Fruit fly (Drosophila melanogaster) whole organism, embryonic: Measurements from ENCODE around the gene dj-1beta.

Experiments used
- Asciz ChIP-seq: fragments of 200-800 bp; sonication (Bioruptor generic); optimal IDR thresholded peaks from 2 replicates; lab custom pipeline; 2017; ENCODE audit warnings: missing biosample characterization, mild to moderate bottlenecking, missing genetic modification characterization, missing genetic modification reagents
- CG11398 ChIP-seq: fragments of 200-800 bp; sonication (Bioruptor generic); optimal IDR thresholded peaks from 2 replicates; lab custom pipeline; 2016; ENCODE audit warnings: missing biosample characterization, missing genetic modification characterization
- CG11456 ChIP-seq: fragments of 200-800 bp; sonication (Bioruptor generic); IDR thresholded peaks from 3 replicates; pipeline ENCODE4 v1.3.6; 2022; ENCODE audit warnings: missing biosample characterization, missing genetic modification characterization
- CG14014 ChIP-seq: fragments of 200-800 bp; sonication (Bioruptor generic); IDR thresholded peaks from 2 replicates; pipeline ENCODE4 v1.3.6; 2022; ENCODE audit warnings: missing biosample characterization, missing genetic modification characterization
- CG14965 ChIP-seq: fragments of 200-800 bp; sonication (Bioruptor generic); optimal IDR thresholded peaks from 2 replicates; lab custom pipeline; 2016; ENCODE audit warnings: missing biosample characterization, missing genetic modification characterization, borderline replicate concordance
- CG15269 ChIP-seq: fragments of 200-800 bp; sonication (Bioruptor generic); optimal IDR thresholded peaks from 2 replicates; lab custom pipeline; 2018; ENCODE audit warnings: missing biosample characterization, mild to moderate bottlenecking, missing genetic modification characterization, moderate library complexity
- CG16813 ChIP-seq: fragments of 200-800 bp; sonication (Bioruptor generic); IDR thresholded peaks from 3 replicates; pipeline ENCODE4 v1.3.6; 2022; ENCODE audit warnings: missing biosample characterization, missing genetic modification characterization; ENCODE audit not compliant: partially characterized antibody
- CG17568 ChIP-seq: fragments of 200-800 bp; sonication (Bioruptor generic); optimal IDR thresholded peaks from 2 replicates; lab custom pipeline; 2018; ENCODE audit warnings: missing biosample characterization, mild to moderate bottlenecking, missing genetic modification characterization, moderate library complexity
- CG17912 ChIP-seq: fragments of 200-800 bp; sonication (Bioruptor generic); optimal IDR thresholded peaks from 2 replicates; lab custom pipeline; 2018; ENCODE audit warnings: missing biosample characterization, mild to moderate bottlenecking, missing genetic modification characterization
- CG18476 ChIP-seq: fragments of 200-800 bp; sonication (Bioruptor generic); optimal IDR thresholded peaks from 2 replicates; lab custom pipeline; 2016; ENCODE audit warnings: missing biosample characterization, mild to moderate bottlenecking, missing genetic modification characterization
- CG31224 ChIP-seq: fragments of 200-800 bp; sonication (Bioruptor generic); IDR thresholded peaks from 2 replicates; pipeline ENCODE4 v1.3.6; 2022; ENCODE audit warnings: missing biosample characterization, missing genetic modification characterization
- CG3163 ChIP-seq: fragments of 200-800 bp; sonication (Bioruptor generic); optimal IDR thresholded peaks from 3 replicates; lab custom pipeline; 2016; ENCODE audit warnings: missing biosample characterization, missing genetic modification characterization
- CG3995 ChIP-seq: fragments of 200-800 bp; sonication (Bioruptor generic); optimal IDR thresholded peaks from 3 replicates; lab custom pipeline; 2016; ENCODE audit warnings: missing biosample characterization, missing genetic modification characterization
- CG6791 ChIP-seq: fragments of 200-800 bp; sonication (Bioruptor generic); IDR thresholded peaks from 3 replicates; pipeline ENCODE4 v1.3.6; 2022; ENCODE audit warnings: missing biosample characterization, missing genetic modification characterization; ENCODE audit not compliant: partially characterized antibody
- CG7372 ChIP-seq: fragments of 200-800 bp; sonication (Bioruptor generic); IDR thresholded peaks from 2 replicates; pipeline ENCODE4 v1.3.6; 2022; ENCODE audit warnings: missing biosample characterization, missing genetic modification characterization
- CG8924 ChIP-seq: fragments of 200-800 bp; optimal IDR thresholded peaks from 3 replicates; lab custom pipeline; 2019; ENCODE audit warnings: missing biosample characterization, mild to moderate bottlenecking, missing genetic modification characterization, moderate library complexity
- CoRest ChIP-seq: fragments of 200-800 bp; sonication (Bioruptor generic); optimal IDR thresholded peaks from 3 replicates; lab custom pipeline; 2018; ENCODE audit warnings: missing biosample characterization, mild to moderate bottlenecking, missing genetic modification characterization, moderate library complexity
- Deaf1 ChIP-seq: fragments of 200-800 bp; optimal IDR thresholded peaks from 3 replicates; lab custom pipeline; 2019; ENCODE audit warnings: missing biosample characterization, mild to moderate bottlenecking, missing genetic modification characterization, moderate library complexity
- Dll ChIP-seq: fragments of 200-800 bp; sonication (Bioruptor generic); IDR thresholded peaks from 4 replicates; pipeline ENCODE4 v1.3.6; 2022; ENCODE audit warnings: missing biosample characterization, missing genetic modification characterization; ENCODE audit not compliant: partially characterized antibody
- Dref ChIP-seq: fragments of 200-800 bp; sonication (Bioruptor generic); IDR thresholded peaks from 2 replicates; pipeline ENCODE4 v1.3.6; 2022; ENCODE audit warnings: missing biosample characterization, missing genetic modification characterization
- Ets65A ChIP-seq: fragments of 200-800 bp; sonication (Bioruptor generic); peaks from one replicate; lab custom pipeline; 2016; ENCODE audit warnings: missing biosample characterization, missing genetic modification characterization
- Hand ChIP-seq: fragments of 200-800 bp; sonication (Bioruptor generic); optimal IDR thresholded peaks from 2 replicates; lab custom pipeline; 2017; ENCODE audit warnings: mild to moderate bottlenecking, missing biosample characterization, missing genetic modification reagents, missing genetic modification characterization
- Hr39 ChIP-seq: fragments of >200 bp; optimal IDR thresholded peaks from 2 replicates; lab custom pipeline; 2017
- MTF-1 ChIP-seq: fragments of 200-800 bp; sonication (Bioruptor generic); optimal IDR thresholded peaks from 2 replicates; lab custom pipeline; 2018; ENCODE audit warnings: missing biosample characterization, mild to moderate bottlenecking, missing genetic modification characterization, borderline replicate concordance
- Mad ChIP-seq: fragments of 200-800 bp; sonication (Bioruptor generic); optimal IDR thresholded peaks from 2 replicates; lab custom pipeline; 2016; ENCODE audit warnings: missing biosample characterization, missing genetic modification characterization
- Med ChIP-seq: fragments of 200-800 bp; sonication (Bioruptor generic); peaks from one replicate; lab custom pipeline; 2016; ENCODE audit warnings: missing biosample characterization, missing genetic modification characterization, mild to moderate bottlenecking, inconsistent platforms, moderate library complexity
- Nf-YA ChIP-seq: fragments of 200-800 bp; sonication (Bioruptor generic); IDR thresholded peaks from 2 replicates; pipeline ENCODE4 v1.3.6; 2022; ENCODE audit warnings: missing biosample characterization, missing genetic modification characterization
- NfI ChIP-seq: fragments of 200-800 bp; sonication (Bioruptor generic); optimal IDR thresholded peaks from 3 replicates; lab custom pipeline; 2018; ENCODE audit warnings: missing biosample characterization, mild to moderate bottlenecking, missing genetic modification characterization, moderate library complexity
- Opbp ChIP-seq: fragments of 200-800 bp; sonication (Bioruptor generic); IDR thresholded peaks from 3 replicates; pipeline ENCODE4 v1.3.6; 2022; ENCODE audit warnings: missing biosample characterization, missing genetic modification characterization; ENCODE audit not compliant: partially characterized antibody
- Sin3A ChIP-seq: fragments of >200 bp; optimal IDR thresholded peaks from 2 replicates; lab custom pipeline; 2018
- abd-A ChIP-seq: fragments of 200-800 bp; sonication (Bioruptor generic); optimal IDR thresholded peaks from 3 replicates; lab custom pipeline; 2019; ENCODE audit warnings: missing biosample characterization, mild to moderate bottlenecking, missing genetic modification characterization, moderate library complexity
- az2 ChIP-seq: fragments of 200-800 bp; sonication (Bioruptor generic); optimal IDR thresholded peaks from 3 replicates; lab custom pipeline; 2016; ENCODE audit warnings: missing biosample characterization, missing genetic modification characterization
- bigmax ChIP-seq: fragments of 200-800 bp; sonication (Bioruptor generic); optimal IDR thresholded peaks from 2 replicates; lab custom pipeline; 2018; ENCODE audit warnings: missing biosample characterization, mild to moderate bottlenecking, missing genetic modification characterization
- chinmo ChIP-seq: fragments of 200-800 bp; sonication (Bioruptor generic); IDR thresholded peaks from 4 replicates; pipeline ENCODE4 v1.3.6; 2022; ENCODE audit warnings: missing biosample characterization, missing genetic modification characterization; ENCODE audit not compliant: partially characterized antibody
- da ChIP-seq: fragments of 200-800 bp; sonication (Bioruptor generic); optimal IDR thresholded peaks from 2 replicates; lab custom pipeline; 2016; ENCODE audit warnings: missing biosample characterization, missing genetic modification characterization
- dmrt99B ChIP-seq: fragments of 200-800 bp; sonication (Bioruptor generic); optimal IDR thresholded peaks from 2 replicates; lab custom pipeline; 2018; ENCODE audit warnings: missing biosample characterization, mild to moderate bottlenecking, missing genetic modification characterization, moderate library complexity
- fd64A ChIP-seq: fragments of 200-800 bp; sonication (Bioruptor generic); optimal IDR thresholded peaks from 3 replicates; lab custom pipeline; 2018; ENCODE audit warnings: missing biosample characterization, mild to moderate bottlenecking, missing genetic modification characterization
- gro ChIP-seq: fragments of 200-800 bp; sonication (Bioruptor generic); optimal IDR thresholded peaks from 2 replicates; lab custom pipeline; 2016; ENCODE audit warnings: missing biosample characterization, missing genetic modification characterization
- knrl ChIP-seq: fragments of 200-800 bp; sonication (Bioruptor generic); IDR thresholded peaks from 3 replicates; pipeline ENCODE4 v1.3.6; 2022; ENCODE audit warnings: missing biosample characterization, missing genetic modification characterization; ENCODE audit not compliant: partially characterized antibody
- lov ChIP-seq, 2 experiments: fragments of 200-800 bp in 1 of 2; fragments of >200 bp in 1 of 2; sonication (Bioruptor generic) in 1 of 2; IDR thresholded peaks in 1 of 2; optimal IDR thresholded peaks in 1 of 2; 2 replicates in 1 of 2; 3 replicates in 1 of 2; pipeline versions ENCODE4 v1.3.6 to Lab custom; 2017 to 2022; ENCODE audit warnings: missing biosample characterization in 1 of 2, missing genetic modification characterization in 1 of 2
- mam ChIP-seq: fragments of 200-800 bp; sonication (Bioruptor generic); optimal IDR thresholded peaks from 3 replicates; lab custom pipeline; 2016; ENCODE audit warnings: missing biosample characterization, missing genetic modification characterization
- mirr ChIP-seq: fragments of 200-800 bp; sonication (Bioruptor generic); optimal IDR thresholded peaks from 3 replicates; lab custom pipeline; 2018; ENCODE audit warnings: missing biosample characterization, mild to moderate bottlenecking, missing genetic modification characterization
- nau ChIP-seq: fragments of 200-800 bp; sonication (Bioruptor generic); optimal IDR thresholded peaks from 3 replicates; lab custom pipeline; 2017; ENCODE audit warnings: missing biosample characterization, mild to moderate bottlenecking, missing genetic modification characterization, missing genetic modification reagents
- ro ChIP-seq: fragments of 200-800 bp; sonication (Bioruptor generic); IDR thresholded peaks from 2 replicates; pipeline ENCODE4 v1.3.6; 2022; ENCODE audit warnings: missing biosample characterization, missing genetic modification characterization
- sim ChIP-seq: fragments of 200-800 bp; sonication (Bioruptor generic); IDR thresholded peaks from 2 replicates; pipeline ENCODE4 v1.3.6; 2022; ENCODE audit warnings: missing biosample characterization, missing genetic modification characterization
- stc ChIP-seq: fragments of 200-800 bp; sonication (Bioruptor generic); IDR thresholded peaks from 2 replicates; pipeline ENCODE4 v1.3.6; 2022; ENCODE audit warnings: missing biosample characterization, missing genetic modification characterization
- twi ChIP-seq: fragments of 200-800 bp; optimal IDR thresholded peaks from 2 replicates; lab custom pipeline; 2019; ENCODE audit warnings: missing biosample characterization, mild to moderate bottlenecking, missing genetic modification characterization, moderate library complexity
- vvl ChIP-seq: fragments of 200-800 bp; sonication (Bioruptor generic); IDR thresholded peaks from 2 replicates; pipeline ENCODE4 v1.3.6; 2022; ENCODE audit warnings: missing biosample characterization, missing genetic modification characterization
- wor ChIP-seq: fragments of 200-800 bp; sonication (Bioruptor generic); IDR thresholded peaks from 2 replicates; pipeline ENCODE4 v1.3.6; 2022; ENCODE audit warnings: missing biosample characterization, missing genetic modification characterization
- z ChIP-seq: fragments of 200-800 bp; sonication (Bioruptor generic); IDR thresholded peaks from 3 replicates; pipeline ENCODE4 v1.3.6; 2022; ENCODE audit warnings: missing biosample characterization, missing genetic modification characterization
- zen ChIP-seq: fragments of 200-800 bp; sonication (Bioruptor generic); optimal IDR thresholded peaks from 3 replicates; lab custom pipeline; 2018; ENCODE audit warnings: missing biosample characterization, mild to moderate bottlenecking, missing genetic modification characterization, moderate library complexity

Gene dj-1beta

dm6 chr3R:30764121-30764520, 42.8 kb upstream of the dj-1beta start (continued):
- no peak for TF ChIP-seq mirr
- no peak for TF ChIP-seq Med
- TF ChIP-seq az2 (GFP tag; lab: Kevin White, UChicago), result no peak
- no peak for TF ChIP-seq sim (GFP tag; lab: Robert Waterston, UW)
- no peak for TF ChIP-seq CG3163 (GFP tag; lab: Kevin White, UChicago)
- TF ChIP-seq CG17568, result no peak
- no peak for TF ChIP-seq mam
- no peak for TF ChIP-seq CG14965 (GFP tag; lab: Kevin White, UChicago)
- TF ChIP-seq Ets65A (GFP tag; lab: Kevin White, UChicago), result no peak
- no peak for TF ChIP-seq CG15269 (tag; lab: Kevin White, UChicago)
- no peak for TF ChIP-seq CG11456 (GFP tag; lab: Robert Waterston, UW)
- peak; percentile 85 for TF ChIP-seq abd-A (tag; lab: Kevin White, UChicago)
- TF ChIP-seq CG16813 (GFP tag; lab: Robert Waterston, UW), result no peak
- no peak for TF ChIP-seq ro
- TF ChIP-seq Deaf1 (tag; lab: Kevin White, UChicago), result peak; percentile 44
- peak; percentile 82 for TF ChIP-seq twi (tag; lab: Kevin White, UChicago)
- TF ChIP-seq CG3995, result no peak
- TF ChIP-seq chinmo, result no peak; the same call in 2 of the 4 replicates
- no peak for TF ChIP-seq CG6791 (GFP tag; lab: Robert Waterston, UW)
- no peak for TF ChIP-seq Mad (GFP tag; lab: Kevin White, UChicago)
- no peak for TF ChIP-seq Hr39 (lab: Kevin White, UChicago)
- TF ChIP-seq dmrt99B (tag; lab: Kevin White, UChicago), result no peak
- no peak for TF ChIP-seq Dll (GFP tag; lab: Robert Waterston, UW)
- TF ChIP-seq da (GFP tag; lab: Kevin White, UChicago), result no peak
- peak; percentile 56 for TF ChIP-seq CoRest
- TF ChIP-seq fd64A (GFP tag; lab: Kevin White, UChicago), result no peak
- no peak for TF ChIP-seq CG11398 (GFP tag; lab: Kevin White, UChicago)
- TF ChIP-seq CG17912 (GFP tag; lab: Kevin White, UChicago), result no peak
- TF ChIP-seq Sin3A (lab: Kevin White, UChicago), result no peak
- no peak for TF ChIP-seq stc (GFP tag; lab: Robert Waterston, UW)
- no peak for TF ChIP-seq Asciz
- TF ChIP-seq bigmax (GFP tag; lab: Kevin White, UChicago), result no peak
- no peak for TF ChIP-seq wor (GFP tag; lab: Robert Waterston, UW)
- peak; percentile 89 for TF ChIP-seq zen
- TF ChIP-seq Hand (GFP tag; lab: Kevin White, UChicago), result no peak
- no peak for TF ChIP-seq CG31224
- TF ChIP-seq CG14014, result no peak
- TF ChIP-seq lov (optimal IDR thresholded peaks at IDR 0.05; lab: Kevin White, UChicago), result no peak
- TF ChIP-seq lov (GFP tag; IDR thresholded peaks at IDR 0.05; lab: Robert Waterston, UW), result no peak
- no peak for TF ChIP-seq MTF-1
- TF ChIP-seq NfI (GFP tag; lab: Kevin White, UChicago), result no peak
- no peak for TF ChIP-seq CG7372 (GFP tag; lab: Robert Waterston, UW)
- no peak for TF ChIP-seq CG8924 (tag; lab: Kevin White, UChicago)
- TF ChIP-seq Nf-YA (GFP tag; lab: Robert Waterston, UW), result peak; percentile 69
- peak; percentile 33; the same call in 1 of the 3 replicates for TF ChIP-seq Opbp (GFP tag; lab: Robert Waterston, UW)
- no peak for TF ChIP-seq nau (GFP tag; lab: Kevin White, UChicago)
- TF ChIP-seq Dref (GFP tag; lab: Robert Waterston, UW), result no peak
- no peak for TF ChIP-seq knrl (GFP tag; lab: Robert Waterston, UW)
- TF ChIP-seq vvl, result peak; percentile 95
- TF ChIP-seq z (GFP tag; lab: Robert Waterston, UW), result 0 out of 3 replicates have a peak, but pooled peaks have one; percentile 5
- TF ChIP-seq gro (GFP tag; lab: Kevin White, UChicago), result no peak
- no peak for TF ChIP-seq CG18476 (GFP tag; lab: Kevin White, UChicago)
